Fruit fly (Drosophila melanogaster): ENCODE data around the gene Vha68-2.

Vha68-2 gene

DNA sequence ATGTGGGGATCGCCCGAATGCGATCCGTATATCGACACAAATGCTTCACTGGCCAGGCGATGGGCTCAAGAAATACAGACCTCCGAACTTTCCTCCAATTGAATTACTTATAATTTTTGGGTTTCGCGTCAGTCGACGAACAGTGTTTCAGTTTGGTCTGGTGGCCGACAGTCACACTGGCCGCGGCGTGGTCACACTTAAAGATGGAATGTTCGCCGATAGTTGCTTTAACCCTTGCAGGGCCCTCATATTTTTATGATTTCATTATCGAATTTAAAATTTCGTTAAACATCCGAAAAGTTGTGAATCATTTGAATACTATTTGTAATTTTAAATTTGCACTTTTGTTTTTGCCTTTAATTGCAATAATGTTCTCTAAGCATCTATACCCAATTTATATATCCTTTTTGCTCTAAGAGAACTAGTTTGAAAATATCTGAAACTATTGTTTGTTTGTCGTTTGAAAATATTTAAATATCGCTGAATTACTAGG, 44.9 kb downstream of the Vha68-2 start, which contains the start of gene Ube4B (continued):
- peak; percentile 31 for TF ChIP-seq CG10209 (GFP tag; optimal IDR thresholded peaks at IDR 0.05)
- no peak for TF ChIP-seq btn (GFP tag; optimal IDR thresholded peaks at IDR 0.05)
- TF ChIP-seq CG10462 (GFP tag; optimal IDR thresholded peaks at IDR 0.05): no peak
- no peak for TF ChIP-seq sens-2 (GFP tag; IDR thresholded peaks at IDR 0.05)
- peak; percentile 63 for TF ChIP-seq Mad (GFP tag; optimal IDR thresholded peaks at IDR 0.05)
- TF ChIP-seq CG8359 (GFP tag; optimal IDR thresholded peaks at IDR 0.05; ENCODE audit: borderline replicate concordance): no peak
- TF ChIP-seq prd (optimal IDR thresholded peaks at IDR 0.05): no peak
- TF ChIP-seq prd (GFP tag; IDR thresholded peaks at IDR 0.05): peak; percentile 70
- TF ChIP-seq bowl (GFP tag; IDR thresholded peaks at IDR 0.05): no peak
- no peak for TF ChIP-seq Hmx (GFP tag; optimal IDR thresholded peaks at IDR 0.05)
- TF ChIP-seq Six4 (GFP tag; optimal IDR thresholded peaks at IDR 0.05): peak; percentile 26
- peak; percentile 67 for TF ChIP-seq nerfin-2 (GFP tag; IDR thresholded peaks at IDR 0.05; ENCODE audit: partially characterized antibody)
- TF ChIP-seq CG18599 (GFP tag; optimal IDR thresholded peaks at IDR 0.05): no peak
- TF ChIP-seq CG15073 (GFP tag; optimal IDR thresholded peaks at IDR 0.05): no peak
- TF ChIP-seq Dp (GFP tag; optimal IDR thresholded peaks at IDR 0.05): peak; percentile 63
- peak; percentile 0 for TF ChIP-seq Spps (tag; optimal IDR thresholded peaks at IDR 0.05)
- no peak for TF ChIP-seq dan (GFP tag; IDR thresholded peaks at IDR 0.05)
- no peak for TF ChIP-seq CG14965 (GFP tag; optimal IDR thresholded peaks at IDR 0.05; ENCODE audit: borderline replicate concordance)
- TF ChIP-seq Lpt (GFP tag; optimal IDR thresholded peaks at IDR 0.05): no peak
- peak; percentile 68 for TF ChIP-seq CG34224 (GFP tag; IDR thresholded peaks at IDR 0.05; ENCODE audit: partially characterized antibody)
- TF ChIP-seq CG6791 (GFP tag; IDR thresholded peaks at IDR 0.05; ENCODE audit: partially characterized antibody): peak; percentile 89
- peak; percentile 40; the same call in 1 of the 4 replicates for TF ChIP-seq chinmo (GFP tag; IDR thresholded peaks at IDR 0.05; ENCODE audit: partially characterized antibody)
- peak; percentile 63; the same call in 1 of the 2 replicates for TF ChIP-seq Xrp1 (GFP tag; IDR thresholded peaks at IDR 0.05)
- peak; percentile 94 for TF ChIP-seq MBD-R2 (GFP tag; IDR thresholded peaks at IDR 0.05)
- TF ChIP-seq CG8924 (tag; optimal IDR thresholded peaks at IDR 0.05): no peak
- no peak for TF ChIP-seq Lim3 (GFP tag; IDR thresholded peaks at IDR 0.05)
- TF ChIP-seq CG17912 (GFP tag; optimal IDR thresholded peaks at IDR 0.05): no peak
- peak; percentile 67 for TF ChIP-seq ems (GFP tag; optimal IDR thresholded peaks at IDR 0.05)
- no peak for TF ChIP-seq mirr (GFP tag; optimal IDR thresholded peaks at IDR 0.05)
- no peak for TF ChIP-seq Gsc (GFP tag; IDR thresholded peaks at IDR 0.05)
- 0 out of 2 replicates have a peak, but pooled peaks have one; percentile 7 for TF ChIP-seq peb (GFP tag; IDR thresholded peaks at IDR 0.05)
- peak; percentile 48 for TF ChIP-seq tgo (GFP tag; IDR thresholded peaks at IDR 0.05)
- peak; percentile 52; the same call in 1 of the 2 replicates for TF ChIP-seq rib (GFP tag; IDR thresholded peaks at IDR 0.05)
- no peak for TF ChIP-seq CG7745 (tag; optimal IDR thresholded peaks at IDR 0.05)
- TF ChIP-seq Scr (GFP tag; IDR thresholded peaks at IDR 0.05; ENCODE audit: partially characterized antibody): peak; percentile 84
- TF ChIP-seq HLH3B (GFP tag; IDR thresholded peaks at IDR 0.05): no peak
- peak; percentile 62 for TF ChIP-seq trem (tag; optimal IDR thresholded peaks at IDR 0.05)
- TF ChIP-seq CG6175 (GFP tag; IDR thresholded peaks at IDR 0.05): 0 out of 3 replicates have a peak, but pooled peaks have one; percentile 35
- no peak for TF ChIP-seq crol (GFP tag; IDR thresholded peaks at IDR 0.05)
- peak; percentile 55 for TF ChIP-seq ERR (GFP tag; optimal IDR thresholded peaks at IDR 0.05)
- TF ChIP-seq pros (GFP tag; optimal IDR thresholded peaks at IDR 0.05): no peak
- peak; percentile 35; the same call in 1 of the 2 replicates for TF ChIP-seq H2.0 (GFP tag; IDR thresholded peaks at IDR 0.05)
- TF ChIP-seq crp (GFP tag; optimal IDR thresholded peaks at IDR 0.05): peak in 1 of 2 experiments; percentile 8
- TF ChIP-seq gsb (GFP tag; IDR thresholded peaks at IDR 0.05): no peak
- TF ChIP-seq dati (GFP tag; IDR thresholded peaks at IDR 0.05): no peak
- TF ChIP-seq al (GFP tag; IDR thresholded peaks at IDR 0.05): peak; percentile 62; the same call in 1 of the 2 replicates
- no peak for TF ChIP-seq CG17568 (GFP tag; optimal IDR thresholded peaks at IDR 0.05)
- peak; percentile 88 for TF ChIP-seq Bgb (GFP tag; IDR thresholded peaks at IDR 0.05; ENCODE audit: partially characterized antibody)
- TF ChIP-seq CG10366 (GFP tag; IDR thresholded peaks at IDR 0.05): peak; percentile 44
- TF ChIP-seq CG14050 (GFP tag; IDR thresholded peaks at IDR 0.05): no peak; the same call in 2 of the 3 replicates
- peak; percentile 80 for TF ChIP-seq CG32532 (GFP tag; IDR thresholded peaks at IDR 0.05)

Measured in whole organism, embryonic.